Fruit fly (Drosophila melanogaster) whole organism, embryonic: ENCODE measurements around the gene Vdup1.

ENCODE experiments used
- Bdp1 ChIP-seq: fragments of 200-800 bp; sonication (Bioruptor generic); optimal IDR thresholded peaks from 3 replicates; lab custom pipeline; 2016; ENCODE audit warnings: missing biosample characterization, missing genetic modification characterization
- CG10147 ChIP-seq: fragments of 200-800 bp; sonication (Bioruptor generic); optimal IDR thresholded peaks from 2 replicates; lab custom pipeline; 2019; ENCODE audit warnings: missing biosample characterization, mild to moderate bottlenecking, missing genetic modification characterization, moderate library complexity
- CG11085 ChIP-seq: fragments of 200-800 bp; sonication (Bioruptor generic); IDR thresholded peaks from 2 replicates; pipeline ENCODE4 v1.3.6; 2022; ENCODE audit warnings: missing biosample characterization, missing genetic modification characterization
- CG11398 ChIP-seq: fragments of 200-800 bp; sonication (Bioruptor generic); optimal IDR thresholded peaks from 2 replicates; lab custom pipeline; 2016; ENCODE audit warnings: missing biosample characterization, missing genetic modification characterization
- CG12391 ChIP-seq: fragments of 200-800 bp; sonication (Bioruptor generic); optimal IDR thresholded peaks from 3 replicates; lab custom pipeline; 2018; ENCODE audit warnings: missing biosample characterization, mild to moderate bottlenecking, missing genetic modification characterization, moderate library complexity
- CG15514 ChIP-seq: fragments of 200-800 bp; sonication (Bioruptor generic); optimal IDR thresholded peaks from 3 replicates; lab custom pipeline; 2017; ENCODE audit warnings: missing biosample characterization, missing genetic modification characterization, mild to moderate bottlenecking, moderate library complexity, missing genetic modification reagents
- CG16863 ChIP-seq: fragments of 200-800 bp; sonication (Bioruptor generic); optimal IDR thresholded peaks from 3 replicates; lab custom pipeline; 2016; ENCODE audit warnings: missing biosample characterization, missing genetic modification characterization
- CG17568 ChIP-seq: fragments of 200-800 bp; sonication (Bioruptor generic); optimal IDR thresholded peaks from 2 replicates; lab custom pipeline; 2018; ENCODE audit warnings: missing biosample characterization, mild to moderate bottlenecking, missing genetic modification characterization, moderate library complexity
- CG18476 ChIP-seq: fragments of 200-800 bp; sonication (Bioruptor generic); optimal IDR thresholded peaks from 2 replicates; lab custom pipeline; 2016; ENCODE audit warnings: missing biosample characterization, mild to moderate bottlenecking, missing genetic modification characterization
- CG2116 ChIP-seq: fragments of 200-800 bp; sonication (Bioruptor generic); optimal IDR thresholded peaks from 3 replicates; lab custom pipeline; 2018; ENCODE audit warnings: missing biosample characterization, mild to moderate bottlenecking, missing genetic modification characterization
- CG2120 ChIP-seq: fragments of 200-800 bp; sonication (Bioruptor generic); optimal IDR thresholded peaks from 3 replicates; lab custom pipeline; 2016; ENCODE audit warnings: missing biosample characterization, missing genetic modification characterization
- CG2199 ChIP-seq: fragments of 200-800 bp; sonication (Bioruptor generic); IDR thresholded peaks from 3 replicates; pipeline ENCODE4 v1.3.6; 2022; ENCODE audit warnings: missing biosample characterization, missing genetic modification characterization
- CG2678 ChIP-seq: fragments of 200-800 bp; sonication (Bioruptor generic); optimal IDR thresholded peaks from 3 replicates; lab custom pipeline; 2019; ENCODE audit warnings: missing biosample characterization, mild to moderate bottlenecking, missing genetic modification characterization, moderate library complexity
- CG30020 ChIP-seq: fragments of 200-800 bp; optimal IDR thresholded peaks from 2 replicates; lab custom pipeline; 2019; ENCODE audit warnings: missing biosample characterization, mild to moderate bottlenecking, missing genetic modification characterization, moderate library complexity
- CG31365 ChIP-seq: fragments of 200-800 bp; sonication (Bioruptor generic); optimal IDR thresholded peaks from 2 replicates; lab custom pipeline; 2018; ENCODE audit warnings: missing biosample characterization, mild to moderate bottlenecking, missing genetic modification characterization
- CG31441 ChIP-seq: fragments of 200-800 bp; sonication (Bioruptor generic); IDR thresholded peaks from 2 replicates; pipeline ENCODE4 v1.3.6; 2022; ENCODE audit warnings: missing biosample characterization, missing genetic modification characterization
- CG5245 ChIP-seq: fragments of 200-800 bp; sonication (Bioruptor generic); optimal IDR thresholded peaks from 3 replicates; lab custom pipeline; 2016; ENCODE audit warnings: missing biosample characterization, missing genetic modification characterization
- CG6272 ChIP-seq: fragments of 200-800 bp; sonication (Bioruptor generic); IDR thresholded peaks from 2 replicates; pipeline ENCODE4 v1.3.6; 2022; ENCODE audit warnings: missing biosample characterization, missing genetic modification characterization
- CG6765 ChIP-seq: fragments of 200-800 bp; sonication (Bioruptor generic); optimal IDR thresholded peaks from 3 replicates; lab custom pipeline; 2017; ENCODE audit warnings: missing biosample characterization, mild to moderate bottlenecking, missing genetic modification characterization
- CG8924 ChIP-seq: fragments of 200-800 bp; optimal IDR thresholded peaks from 3 replicates; lab custom pipeline; 2019; ENCODE audit warnings: missing biosample characterization, mild to moderate bottlenecking, missing genetic modification characterization, moderate library complexity
- D ChIP-seq, 2 experiments: fragments of 200-800 bp in 1 of 2; fragments of >200 bp in 1 of 2; sonication (Bioruptor generic) in 1 of 2; optimal IDR thresholded peaks; 2 replicates in 1 of 2; 3 replicates in 1 of 2; lab custom pipeline; 2017; ENCODE audit warnings: mild to moderate bottlenecking in 1 of 2, missing biosample characterization in 1 of 2, missing genetic modification characterization in 1 of 2, missing genetic modification reagents in 1 of 2
- Dfd ChIP-seq, 2 experiments: fragments of >200 bp; optimal IDR thresholded peaks; 2 replicates each; lab custom pipeline; 2017; ENCODE audit warnings: missing biosample characterization in 2 of 2, missing genetic modification characterization in 2 of 2
- Drgx ChIP-seq: fragments of 200-800 bp; sonication (Bioruptor generic); IDR thresholded peaks from 2 replicates; pipeline ENCODE4 v1.3.6; 2022; ENCODE audit warnings: missing biosample characterization, missing genetic modification characterization
- Fer1 ChIP-seq: fragments of 200-800 bp; sonication (Bioruptor generic); optimal IDR thresholded peaks from 2 replicates; lab custom pipeline; 2017; ENCODE audit warnings: missing biosample characterization, mild to moderate bottlenecking, missing genetic modification characterization
- Lpt ChIP-seq: fragments of >200 bp; optimal IDR thresholded peaks from 2 replicates; lab custom pipeline; 2018; ENCODE audit warnings: missing biosample characterization, missing genetic modification characterization
- Mad ChIP-seq: fragments of 200-800 bp; sonication (Bioruptor generic); optimal IDR thresholded peaks from 2 replicates; lab custom pipeline; 2016; ENCODE audit warnings: missing biosample characterization, missing genetic modification characterization
- Nf-YA ChIP-seq: fragments of 200-800 bp; sonication (Bioruptor generic); IDR thresholded peaks from 2 replicates; pipeline ENCODE4 v1.3.6; 2022; ENCODE audit warnings: missing biosample characterization, missing genetic modification characterization
- Optix ChIP-seq: fragments of 200-800 bp; sonication (Bioruptor generic); IDR thresholded peaks from 3 replicates; pipeline ENCODE4 v1.3.6; 2022; ENCODE audit warnings: missing biosample characterization, missing genetic modification characterization
- Pdp1 ChIP-seq, 2 experiments: fragments of 200-800 bp; sonication (Bioruptor generic); optimal IDR thresholded peaks; 3 replicates each; lab custom pipeline; 2016; ENCODE audit warnings: missing biosample characterization in 2 of 2, missing genetic modification characterization in 2 of 2, mild to moderate bottlenecking in 1 of 2, moderate library complexity in 1 of 2
- Tbp ChIP-seq: fragments of >200 bp; optimal IDR thresholded peaks from 2 replicates; lab custom pipeline; 2018; ENCODE audit warnings: missing biosample characterization, missing genetic modification characterization
- bbx ChIP-seq: fragments of 200-800 bp; sonication (Bioruptor generic); IDR thresholded peaks from 2 replicates; pipeline ENCODE4 v1.3.6; 2022; ENCODE audit warnings: missing biosample characterization, missing genetic modification characterization; ENCODE audit not compliant: partially characterized antibody
- bcd ChIP-seq: fragments of 200-800 bp; sonication (Bioruptor generic); optimal IDR thresholded peaks from 2 replicates; lab custom pipeline; 2017; ENCODE audit warnings: missing biosample characterization, mild to moderate bottlenecking, missing genetic modification characterization
- cad ChIP-seq: fragments of >200 bp; optimal IDR thresholded peaks from 2 replicates; lab custom pipeline; 2017; ENCODE audit warnings: missing biosample characterization, missing genetic modification characterization
- disco-r ChIP-seq: fragments of 200-800 bp; sonication (Bioruptor generic); optimal IDR thresholded peaks from 2 replicates; lab custom pipeline; 2016; ENCODE audit warnings: missing biosample characterization, missing genetic modification characterization
- exex ChIP-seq: fragments of 200-800 bp; sonication (Bioruptor generic); optimal IDR thresholded peaks from 4 replicates; lab custom pipeline; 2018; ENCODE audit warnings: missing biosample characterization, mild to moderate bottlenecking, missing genetic modification characterization, moderate library complexity
- gsb ChIP-seq: fragments of 200-800 bp; sonication (Bioruptor generic); IDR thresholded peaks from 2 replicates; pipeline ENCODE4 v1.3.6; 2022; ENCODE audit warnings: missing biosample characterization, missing genetic modification characterization
- hth ChIP-seq: fragments of >200 bp; optimal IDR thresholded peaks from 2 replicates; lab custom pipeline; 2017; ENCODE audit warnings: inconsistent platforms
- jing ChIP-seq: fragments of 200-800 bp; sonication (Bioruptor generic); optimal IDR thresholded peaks from 2 replicates; lab custom pipeline; 2018; ENCODE audit warnings: missing biosample characterization, mild to moderate bottlenecking, missing genetic modification characterization
- salm ChIP-seq: fragments of 200-800 bp; sonication (Bioruptor generic); optimal IDR thresholded peaks from 2 replicates; lab custom pipeline; 2018; ENCODE audit warnings: missing biosample characterization, mild to moderate bottlenecking, missing genetic modification characterization
- sens-2 ChIP-seq: fragments of 200-800 bp; sonication (Bioruptor generic); IDR thresholded peaks from 2 replicates; pipeline ENCODE4 v1.3.6; 2022; ENCODE audit warnings: missing biosample characterization, missing genetic modification characterization
- unc-4 ChIP-seq: fragments of 200-800 bp; sonication (Bioruptor generic); IDR thresholded peaks from 2 replicates; pipeline ENCODE4 v1.3.6; 2022; ENCODE audit warnings: missing biosample characterization, missing genetic modification characterization; ENCODE audit not compliant: partially characterized antibody
- vvl ChIP-seq: fragments of 200-800 bp; sonication (Bioruptor generic); IDR thresholded peaks from 2 replicates; pipeline ENCODE4 v1.3.6; 2022; ENCODE audit warnings: missing biosample characterization, missing genetic modification characterization

The Vdup1 gene

dm6 chr3L:225120-225519 lies 46.4 kb upstream of the Vdup1 start (continued):
- TF ChIP-seq Dfd (GFP tag; optimal IDR thresholded peaks at IDR 0.05; lab: Kevin White, UChicago) (no peak), CG10147 (no peak), CG2116 (GFP tag; lab: Kevin White, UChicago) (peak; percentile 0), exex (no peak), jing (GFP tag; lab: Kevin White, UChicago) (no peak), Drgx (GFP tag; lab: Robert Waterston, UW) (no peak), Optix (no peak), CG11085 (GFP tag; lab: Robert Waterston, UW) (no peak), Bdp1 (GFP tag; lab: Kevin White, UChicago) (no peak), CG31365 (no peak), hth (lab: Kevin White, UChicago) (no peak), CG18476 (GFP tag; lab: Kevin White, UChicago) (no peak), CG2678 (tag; lab: Kevin White, UChicago) (no peak), salm (no peak), bcd (GFP tag; lab: Kevin White, UChicago) (no peak), CG16863 (GFP tag; lab: Kevin White, UChicago) (no peak), CG2199 (GFP tag; lab: Robert Waterston, UW) (peak; percentile 58; the same call in 1 of the 3 replicates), CG31441 (GFP tag; lab: Robert Waterston, UW) (no peak), disco-r (no peak), CG12391 (tag; lab: Kevin White, UChicago) (no peak), D (optimal IDR thresholded peaks at IDR 0.05; lab: Kevin White, UChicago) (no peak), D (GFP tag; optimal IDR thresholded peaks at IDR 0.05; lab: Kevin White, UChicago) (no peak), CG15514 (GFP tag; lab: Kevin White, UChicago) (no peak), bbx (GFP tag; lab: Robert Waterston, UW) (no peak), CG5245 (GFP tag; lab: Kevin White, UChicago) (no peak), Pdp1 (GFP tag; optimal IDR thresholded peaks at IDR 0.05; lab: Kevin White, UChicago) (peak in 1 of 2 experiments; percentile 91), CG11398 (GFP tag; lab: Kevin White, UChicago) (no peak), CG8924 (tag; lab: Kevin White, UChicago) (no peak), CG2120 (no peak), CG6272 (GFP tag; lab: Robert Waterston, UW) (no peak), vvl (GFP tag; lab: Robert Waterston, UW) (peak; percentile 36; the same call in 1 of the 2 replicates), CG6765 (GFP tag; lab: Kevin White, UChicago) (no peak), gsb (no peak), Fer1 (GFP tag; lab: Kevin White, UChicago) (no peak), Nf-YA (GFP tag; lab: Robert Waterston, UW) (0 out of 2 replicates have a peak, but pooled peaks have one; percentile 33), Lpt (GFP tag; lab: Kevin White, UChicago) (no peak), sens-2 (GFP tag; lab: Robert Waterston, UW) (no peak), Tbp (GFP tag; lab: Kevin White, UChicago) (no peak), Mad (GFP tag; lab: Kevin White, UChicago) (no peak), CG17568 (no peak), cad (no peak), CG30020 (tag; lab: Kevin White, UChicago) (no peak), unc-4 (no peak)
